Worm (Caenorhabditis elegans): ENCODE results near the gene aman-2.

Gene aman-2

ce11 chrV:11921229-11921628 is 11.8 kb downstream of the aman-2 start (continued):
- TF ChIP-seq lin-54 (GFP tag; optimal IDR thresholded peaks at IDR 0.05) (no peak), mel-28 (tag; optimal IDR thresholded peaks at IDR 0.05; ENCODE audit: borderline replicate concordance) (no peak), nhr-179 (tag; optimal IDR thresholded peaks at IDR 0.05) (no peak), repo-1 (tag; optimal IDR thresholded peaks at IDR 0.05) (peak; percentile 17), madf-8 (GFP tag; conservative IDR thresholded peaks at IDR 0.05) (no peak), ztf-22 (GFP tag; optimal IDR thresholded peaks at IDR 0.05) (no peak), F22D6.2 (tag; optimal IDR thresholded peaks at IDR 0.05) (no peak), fkh-3 (tag; optimal IDR thresholded peaks at IDR 0.05) (no peak), rec-8 (tag; optimal IDR thresholded peaks at IDR 0.05) (no peak), sdz-38 (tag; optimal IDR thresholded peaks at IDR 0.05) (no peak), snpc-4 (GFP tag; optimal IDR thresholded peaks at IDR 0.05) (no peak), snpc-4 (tag; optimal IDR thresholded peaks at IDR 0.05) (peak in 2 of 4 experiments; percentile 27 to 43), mxl-1 (tag; optimal IDR thresholded peaks at IDR 0.05) (no peak), ekl-4 (GFP tag; IDR thresholded peaks at IDR 0.05) (no peak), F10E7.11 (tag; optimal IDR thresholded peaks at IDR 0.05) (no peak), lin-40 (tag; optimal IDR thresholded peaks at IDR 0.05) (peak; percentile 27), lag-1 (GFP tag; IDR thresholded peaks at IDR 0.05) (no peak), rcor-1 (GFP tag; IDR thresholded peaks at IDR 0.05) (no peak), atf-7 (tag; optimal IDR thresholded peaks at IDR 0.05) (no peak), die-1 (tag; optimal IDR thresholded peaks at IDR 0.05) (no peak), ztf-3 (GFP tag; optimal IDR thresholded peaks at IDR 0.05) (no peak), lin-35 (GFP tag; optimal IDR thresholded peaks at IDR 0.05) (peak in 1 of 3 experiments; percentile 24), bed-2 (GFP tag; IDR thresholded peaks at IDR 0.05) (no peak), C17E4.6 (GFP tag; IDR thresholded peaks at IDR 0.05) (no peak), bed-1 (GFP tag; IDR thresholded peaks at IDR 0.05) (no peak), pha-4 (tag; optimal IDR thresholded peaks at IDR 0.05) (no peak), B0261.1 (tag; optimal IDR thresholded peaks at IDR 0.05) (no peak), lsl-1 (GFP tag; optimal IDR thresholded peaks at IDR 0.05) (no peak)

- TF ChIP-seq mel-28 (tag; optimal IDR thresholded peaks at IDR 0.05; ENCODE audit: borderline replicate concordance) = no peak
- no peak for TF ChIP-seq mxl-1 (tag; optimal IDR thresholded peaks at IDR 0.05)
- no peak for TF ChIP-seq hrde-1 (tag; optimal IDR thresholded peaks at IDR 0.05; ENCODE audit: borderline replicate concordance)
- no peak for TF ChIP-seq gei-17 (GFP tag; optimal IDR thresholded peaks at IDR 0.05)
- no peak for TF ChIP-seq F37B4.10 (GFP tag; IDR thresholded peaks at IDR 0.05)
- TF ChIP-seq ztf-25 (GFP tag; IDR thresholded peaks at IDR 0.05) = no peak
- TF ChIP-seq ceh-100 (GFP tag; IDR thresholded peaks at IDR 0.05) = no peak
- no peak for TF ChIP-seq attf-5 (GFP tag; optimal IDR thresholded peaks at IDR 0.05)
- TF ChIP-seq B0019.2 (GFP tag; conservative IDR thresholded peaks at IDR 0.05) = no peak
- TF ChIP-seq F22D6.2 (tag; optimal IDR thresholded peaks at IDR 0.05) = no peak
- no peak for TF ChIP-seq chd-7 (tag; optimal IDR thresholded peaks at IDR 0.05)
- TF ChIP-seq hlh-12 (tag; optimal IDR thresholded peaks at IDR 0.05) = no peak
- no peak for TF ChIP-seq lir-1 (GFP tag; conservative IDR thresholded peaks at IDR 0.05)
- TF ChIP-seq ceh-79 (tag; optimal IDR thresholded peaks at IDR 0.05) = no peak
Observed at ce11 chrV:11919639-11920038, 13.4 kb downstream of the aman-2 start.
